Fruit fly (Drosophila melanogaster) whole organism: ENCODE results near the gene CG13895.

Experiments used
- CG8478 ChIP-seq: fragments of >200 bp; optimal IDR thresholded peaks from 2 replicates; lab custom pipeline; 2018; ENCODE audit warnings: inconsistent platforms
- EcR ChIP-seq, 2 experiments: fragments of >200 bp; optimal IDR thresholded peaks; 2 replicates each; lab custom pipeline; 2017; ENCODE audit warnings: missing biosample characterization in 2 of 2, missing genetic modification characterization in 2 of 2, missing genetic modification reagents in 2 of 2
- pan ChIP-seq: fragments of >200 bp; optimal IDR thresholded peaks from 2 replicates; lab custom pipeline; 2017
- psq ChIP-seq: fragments of >200 bp; optimal IDR thresholded peaks from 2 replicates; lab custom pipeline; 2017
- usp ChIP-seq: fragments of >200 bp; optimal IDR thresholded peaks from 2 replicates; lab custom pipeline; 2017; ENCODE audit warnings: missing biosample characterization, missing genetic modification characterization, mixed read lengths

- no peak for TF ChIP-seq EcR (GFP tag; optimal IDR thresholded peaks at IDR 0.05; lab: Kevin White, UChicago)
- no peak for TF ChIP-seq psq (lab: Kevin White, UChicago)
- TF ChIP-seq CG8478, result no peak
- TF ChIP-seq usp (GFP tag; lab: Kevin White, UChicago), result no peak
- TF ChIP-seq pan, result no peak
Observed at dm6 chr3L:742389-742951, 34.5 kb upstream of the CG13895 start.
